Fruit fly (Drosophila melanogaster) whole organism, embryonic: ENCODE measurements around the gene CG10195.
A peak's percentile ranks its signal among the peaks of the same experiment; 100 is the strongest.

Experiments
- Asciz ChIP-seq: fragments of 200-800 bp; sonication (Bioruptor generic); optimal IDR thresholded peaks from 2 replicates; lab custom pipeline; 2017; ENCODE audit warnings: missing biosample characterization, mild to moderate bottlenecking, missing genetic modification characterization, missing genetic modification reagents
- Bgb ChIP-seq: fragments of 200-800 bp; sonication (Bioruptor generic); IDR thresholded peaks from 2 replicates; pipeline ENCODE4 v1.3.6; 2022; ENCODE audit warnings: missing biosample characterization, missing genetic modification characterization; ENCODE audit not compliant: partially characterized antibody
- CG10321 ChIP-seq: fragments of 200-800 bp; sonication (Bioruptor generic); IDR thresholded peaks from 2 replicates; pipeline ENCODE4 v1.3.6; 2022; ENCODE audit warnings: missing biosample characterization, missing genetic modification characterization
- CG11093 ChIP-seq: fragments of 200-800 bp; sonication (Bioruptor generic); IDR thresholded peaks from 3 replicates; pipeline ENCODE4 v1.3.6; 2022; ENCODE audit warnings: missing biosample characterization, missing genetic modification characterization
- CG11696 ChIP-seq: fragments of 200-800 bp; sonication (Bioruptor generic); IDR thresholded peaks from 2 replicates; pipeline ENCODE4 v1.3.6; 2022; ENCODE audit warnings: missing biosample characterization, missing genetic modification characterization
- CG15011 ChIP-seq: fragments of 200-800 bp; sonication (Bioruptor generic); optimal IDR thresholded peaks from 3 replicates; lab custom pipeline; 2018; ENCODE audit warnings: missing biosample characterization, mild to moderate bottlenecking, missing genetic modification characterization
- CG15073 ChIP-seq: fragments of 200-800 bp; sonication (Bioruptor generic); optimal IDR thresholded peaks from 2 replicates; lab custom pipeline; 2016; ENCODE audit warnings: missing biosample characterization, missing genetic modification characterization
- CG15269 ChIP-seq: fragments of 200-800 bp; sonication (Bioruptor generic); optimal IDR thresholded peaks from 2 replicates; lab custom pipeline; 2018; ENCODE audit warnings: missing biosample characterization, mild to moderate bottlenecking, missing genetic modification characterization, moderate library complexity
- CG15514 ChIP-seq: fragments of 200-800 bp; sonication (Bioruptor generic); optimal IDR thresholded peaks from 3 replicates; lab custom pipeline; 2017; ENCODE audit warnings: missing biosample characterization, missing genetic modification characterization, mild to moderate bottlenecking, moderate library complexity, missing genetic modification reagents
- CG17802 ChIP-seq: fragments of 200-800 bp; sonication (Bioruptor generic); optimal IDR thresholded peaks from 2 replicates; lab custom pipeline; 2018; ENCODE audit warnings: missing biosample characterization, mild to moderate bottlenecking, missing genetic modification characterization, moderate library complexity
- CG1832 ChIP-seq: fragments of 200-800 bp; sonication (Bioruptor generic); optimal IDR thresholded peaks from 2 replicates; lab custom pipeline; 2017; ENCODE audit warnings: missing biosample characterization, mild to moderate bottlenecking, missing genetic modification characterization, inconsistent platforms
- CG2712 ChIP-seq: fragments of 200-800 bp; optimal IDR thresholded peaks from 3 replicates; lab custom pipeline; 2019; ENCODE audit warnings: missing biosample characterization, mild to moderate bottlenecking, missing genetic modification characterization, moderate library complexity
- CG2875 ChIP-seq: fragments of 200-800 bp; sonication (Bioruptor generic); optimal IDR thresholded peaks from 2 replicates; lab custom pipeline; 2017; ENCODE audit warnings: missing biosample characterization, mild to moderate bottlenecking, missing genetic modification characterization, missing genetic modification reagents
- CG3281 ChIP-seq: fragments of 200-800 bp; sonication (Bioruptor generic); optimal IDR thresholded peaks from 3 replicates; lab custom pipeline; 2017; ENCODE audit warnings: missing biosample characterization, mild to moderate bottlenecking, missing genetic modification characterization
- CG5180 ChIP-seq: fragments of 200-800 bp; sonication (Bioruptor generic); optimal IDR thresholded peaks from 3 replicates; lab custom pipeline; 2017; ENCODE audit warnings: missing biosample characterization, missing genetic modification characterization, mild to moderate bottlenecking, moderate library complexity, missing genetic modification reagents
- CG7271 ChIP-seq: fragments of 200-800 bp; sonication (Bioruptor generic); optimal IDR thresholded peaks from 2 replicates; lab custom pipeline; 2018; ENCODE audit warnings: missing biosample characterization, mild to moderate bottlenecking, missing genetic modification characterization, moderate library complexity
- CG7786 ChIP-seq: fragments of 200-800 bp; sonication (Bioruptor generic); optimal IDR thresholded peaks from 2 replicates; lab custom pipeline; 2016; ENCODE audit warnings: missing biosample characterization, missing genetic modification characterization
- CG7839 ChIP-seq: fragments of 200-800 bp; sonication (Bioruptor generic); optimal IDR thresholded peaks from 3 replicates; lab custom pipeline; 2018; ENCODE audit warnings: missing biosample characterization, mild to moderate bottlenecking, missing genetic modification characterization, moderate library complexity
- CG8290 ChIP-seq, 3 experiments: fragments of 200-800 bp; sonication (Bioruptor generic); optimal IDR thresholded peaks; 2 replicates each; lab custom pipeline; 2016 to 2019; ENCODE audit warnings: missing biosample characterization in 3 of 3, missing genetic modification characterization in 3 of 3, mild to moderate bottlenecking in 2 of 3, moderate library complexity in 1 of 3
- CG9932 ChIP-seq: fragments of 200-800 bp; sonication (Bioruptor generic); IDR thresholded peaks from 2 replicates; pipeline ENCODE4 v1.3.6; 2022; ENCODE audit warnings: missing biosample characterization, missing genetic modification characterization
- CrebB ChIP-seq: fragments of 200-800 bp; sonication (Bioruptor generic); optimal IDR thresholded peaks from 3 replicates; lab custom pipeline; 2018; ENCODE audit warnings: missing biosample characterization, mild to moderate bottlenecking, missing genetic modification characterization
- D19A ChIP-seq: fragments of 200-800 bp; optimal IDR thresholded peaks from 3 replicates; lab custom pipeline; 2019; ENCODE audit warnings: missing biosample characterization, mild to moderate bottlenecking, missing genetic modification characterization, moderate library complexity
- Dbx ChIP-seq: fragments of 200-800 bp; sonication (Bioruptor generic); IDR thresholded peaks from 3 replicates; pipeline ENCODE4 v1.3.6; 2022; ENCODE audit warnings: missing biosample characterization, missing genetic modification characterization
- Fer2 ChIP-seq: fragments of 200-800 bp; sonication (Bioruptor generic); optimal IDR thresholded peaks from 2 replicates; lab custom pipeline; 2018; ENCODE audit warnings: missing biosample characterization, mild to moderate bottlenecking, missing genetic modification characterization, moderate library complexity
- GATAe ChIP-seq: fragments of 200-800 bp; sonication (Bioruptor generic); conservative IDR thresholded peaks from 2 replicates; pipeline ENCODE4 v1.3.6; 2022; ENCODE audit warnings: missing biosample characterization, missing genetic modification characterization
- Gug ChIP-seq: fragments of 200-800 bp; sonication (Bioruptor generic); IDR thresholded peaks from 4 replicates; pipeline ENCODE4 v1.3.6; 2022; ENCODE audit warnings: missing biosample characterization, missing genetic modification characterization
- HLHmδ ChIP-seq: fragments of 200-800 bp; sonication (Bioruptor generic); optimal IDR thresholded peaks from 2 replicates; lab custom pipeline; 2018; ENCODE audit warnings: missing biosample characterization, mild to moderate bottlenecking, missing genetic modification characterization, moderate library complexity
- MTF-1 ChIP-seq: fragments of 200-800 bp; sonication (Bioruptor generic); optimal IDR thresholded peaks from 2 replicates; lab custom pipeline; 2018; ENCODE audit warnings: missing biosample characterization, mild to moderate bottlenecking, missing genetic modification characterization, borderline replicate concordance
- NfI ChIP-seq: fragments of 200-800 bp; sonication (Bioruptor generic); optimal IDR thresholded peaks from 3 replicates; lab custom pipeline; 2018; ENCODE audit warnings: missing biosample characterization, mild to moderate bottlenecking, missing genetic modification characterization, moderate library complexity
- Opbp ChIP-seq: fragments of 200-800 bp; sonication (Bioruptor generic); IDR thresholded peaks from 3 replicates; pipeline ENCODE4 v1.3.6; 2022; ENCODE audit warnings: missing biosample characterization, missing genetic modification characterization; ENCODE audit not compliant: partially characterized antibody
- Rx ChIP-seq: fragments of 200-800 bp; sonication (Bioruptor generic); IDR thresholded peaks from 2 replicates; pipeline ENCODE4 v1.3.6; 2022; ENCODE audit warnings: missing biosample characterization, missing genetic modification characterization
- YL-1 ChIP-seq: fragments of 200-800 bp; sonication (Bioruptor generic); optimal IDR thresholded peaks from 3 replicates; lab custom pipeline; 2017; ENCODE audit warnings: missing biosample characterization, mild to moderate bottlenecking, missing genetic modification characterization
- caup ChIP-seq: fragments of 200-800 bp; sonication (Bioruptor generic); optimal IDR thresholded peaks from 3 replicates; lab custom pipeline; 2017; ENCODE audit warnings: missing biosample characterization, mild to moderate bottlenecking, missing genetic modification characterization, moderate library complexity; ENCODE audit not compliant: severe bottlenecking
- dimm ChIP-seq: fragments of 200-800 bp; sonication (Bioruptor generic); IDR thresholded peaks from 2 replicates; pipeline ENCODE4 v1.3.6; 2022; ENCODE audit warnings: missing biosample characterization, missing genetic modification characterization
- dysf ChIP-seq: fragments of 200-800 bp; sonication (Bioruptor generic); IDR thresholded peaks from 3 replicates; pipeline ENCODE4 v1.3.6; 2022; ENCODE audit warnings: missing biosample characterization, missing genetic modification characterization
- fru ChIP-seq: fragments of >200 bp; optimal IDR thresholded peaks from 2 replicates; lab custom pipeline; 2017
- fu2 ChIP-seq: fragments of 200-800 bp; sonication (Bioruptor generic); optimal IDR thresholded peaks from 2 replicates; lab custom pipeline; 2016; ENCODE audit warnings: missing biosample characterization, missing genetic modification characterization
- gce ChIP-seq: fragments of 200-800 bp; sonication (Bioruptor generic); IDR thresholded peaks from 3 replicates; pipeline ENCODE4 v1.3.6; 2022; ENCODE audit warnings: missing biosample characterization, missing genetic modification characterization
- hb ChIP-seq: fragments of 200-800 bp; sonication (Bioruptor generic); IDR thresholded peaks from 3 replicates; pipeline ENCODE4 v1.3.6; 2022; ENCODE audit warnings: missing biosample characterization, missing genetic modification characterization; ENCODE audit not compliant: partially characterized antibody
- ind ChIP-seq: fragments of 200-800 bp; sonication (Bioruptor generic); optimal IDR thresholded peaks from 3 replicates; lab custom pipeline; 2016; ENCODE audit warnings: missing biosample characterization, missing genetic modification characterization
- jing ChIP-seq: fragments of 200-800 bp; sonication (Bioruptor generic); optimal IDR thresholded peaks from 2 replicates; lab custom pipeline; 2018; ENCODE audit warnings: missing biosample characterization, mild to moderate bottlenecking, missing genetic modification characterization
- jumu ChIP-seq: fragments of 200-800 bp; sonication (Bioruptor generic); optimal IDR thresholded peaks from 3 replicates; lab custom pipeline; 2016; ENCODE audit warnings: missing biosample characterization, missing genetic modification characterization
- lov ChIP-seq, 2 experiments: fragments of 200-800 bp in 1 of 2; fragments of >200 bp in 1 of 2; sonication (Bioruptor generic) in 1 of 2; IDR thresholded peaks in 1 of 2; optimal IDR thresholded peaks in 1 of 2; 2 replicates in 1 of 2; 3 replicates in 1 of 2; pipeline versions ENCODE4 v1.3.6 to Lab custom; 2017 to 2022; ENCODE audit warnings: missing biosample characterization in 1 of 2, missing genetic modification characterization in 1 of 2
- luna ChIP-seq: fragments of 200-800 bp; sonication (Bioruptor generic); optimal IDR thresholded peaks from 2 replicates; lab custom pipeline; 2016; ENCODE audit warnings: missing biosample characterization, missing genetic modification characterization
- ranshi ChIP-seq: fragments of 200-800 bp; sonication (Bioruptor generic); IDR thresholded peaks from 2 replicates; pipeline ENCODE4 v1.3.6; 2022; ENCODE audit warnings: missing biosample characterization, missing genetic modification characterization
- sqz ChIP-seq: fragments of 200-800 bp; sonication (Bioruptor generic); optimal IDR thresholded peaks from 3 replicates; lab custom pipeline; 2018; ENCODE audit warnings: missing biosample characterization, mild to moderate bottlenecking, missing genetic modification characterization
- ssp ChIP-seq: fragments of 200-800 bp; sonication (Bioruptor generic); IDR thresholded peaks from 2 replicates; pipeline ENCODE4 v1.3.6; 2022; ENCODE audit warnings: missing biosample characterization, missing genetic modification characterization
- stc ChIP-seq: fragments of 200-800 bp; sonication (Bioruptor generic); IDR thresholded peaks from 2 replicates; pipeline ENCODE4 v1.3.6; 2022; ENCODE audit warnings: missing biosample characterization, missing genetic modification characterization
- zen2 ChIP-seq: fragments of 200-800 bp; sonication (Bioruptor generic); IDR thresholded peaks from 3 replicates; pipeline ENCODE4 v1.3.6; 2022; ENCODE audit warnings: missing biosample characterization, missing genetic modification characterization; ENCODE audit not compliant: partially characterized antibody

Gene CG10195

DNA sequence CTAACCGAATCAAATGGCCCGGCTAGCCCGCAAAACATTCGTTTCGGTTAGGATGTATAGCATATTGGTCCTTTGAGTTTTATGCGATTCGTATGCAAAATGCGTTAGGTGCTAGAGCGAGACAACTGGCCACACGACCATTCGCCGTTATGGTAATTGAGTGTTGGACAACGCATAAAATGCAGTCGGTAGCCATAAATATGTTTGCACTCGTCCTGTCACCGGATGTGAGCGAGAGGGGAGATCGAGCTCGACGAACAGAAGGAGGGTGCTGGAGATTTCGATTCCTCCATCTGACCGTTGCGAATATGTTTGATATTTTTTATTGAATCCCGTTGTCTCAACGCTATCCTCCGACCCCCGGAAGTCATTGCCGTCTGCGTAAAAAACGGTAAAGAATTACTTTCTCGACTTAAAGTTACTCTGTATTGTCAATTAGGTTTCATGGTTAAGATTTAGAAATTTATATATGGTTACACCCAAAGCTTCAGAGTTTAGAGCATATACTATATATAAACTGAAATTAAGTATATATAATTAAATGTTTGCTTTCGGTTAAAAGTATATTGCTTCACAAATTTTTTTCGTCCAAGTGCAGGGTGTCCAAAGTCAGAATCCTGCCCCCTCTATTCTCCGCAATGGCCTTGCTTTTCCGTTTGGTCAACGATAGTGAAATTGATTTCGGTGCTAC is 26.5 kb downstream of the CG10195 start (continued):
- TF ChIP-seq jing (no peak), lov (optimal IDR thresholded peaks at IDR 0.05; lab: Kevin White, UChicago) (no peak), lov (GFP tag; IDR thresholded peaks at IDR 0.05; lab: Robert Waterston, UW) (no peak), CG7271 (tag; lab: Kevin White, UChicago) (peak; percentile 76), sqz (GFP tag; lab: Kevin White, UChicago) (peak; percentile 9), caup (GFP tag; lab: Kevin White, UChicago) (no peak), CG8290 (GFP tag; optimal IDR thresholded peaks at IDR 0.05; lab: Kevin White, UChicago) (peak; percentile 9), CG8290 (tag; optimal IDR thresholded peaks at IDR 0.05; lab: Kevin White, UChicago) (no peak), ind (GFP tag; lab: Kevin White, UChicago) (no peak), Fer2 (tag; lab: Kevin White, UChicago) (no peak), fu2 (GFP tag; lab: Kevin White, UChicago) (no peak), dimm (GFP tag; lab: Robert Waterston, UW) (no peak), HLHmδ (GFP tag; lab: Kevin White, UChicago) (peak; percentile 11), CG15514 (GFP tag; lab: Kevin White, UChicago) (no peak), CG15269 (tag; lab: Kevin White, UChicago) (no peak), CG11093 (GFP tag; lab: Robert Waterston, UW) (no peak), CG1832 (GFP tag; lab: Kevin White, UChicago) (peak; percentile 18), Opbp (no peak), gce (GFP tag; lab: Robert Waterston, UW) (no peak), YL-1 (GFP tag; lab: Kevin White, UChicago) (no peak), jumu (GFP tag; lab: Kevin White, UChicago) (no peak), Rx (GFP tag; lab: Robert Waterston, UW) (no peak), NfI (no peak), dysf (no peak), Dbx (no peak), CG7839 (tag; lab: Kevin White, UChicago) (peak; percentile 7), Asciz (GFP tag; lab: Kevin White, UChicago) (no peak), CG2875 (no peak), fru (lab: Kevin White, UChicago) (no peak), GATAe (GFP tag; lab: Robert Waterston, UW) (no peak), ssp (GFP tag; lab: Robert Waterston, UW) (no peak), CG3281 (GFP tag; lab: Kevin White, UChicago) (no peak), CG7786 (no peak), stc (GFP tag; lab: Robert Waterston, UW) (no peak), CG17802 (tag; lab: Kevin White, UChicago) (no peak), CG9932 (GFP tag; lab: Robert Waterston, UW) (no peak), CrebB (tag; lab: Kevin White, UChicago) (no peak), CG5180 (no peak), hb (GFP tag; lab: Robert Waterston, UW) (no peak), CG10321 (GFP tag; lab: Robert Waterston, UW) (0 out of 2 replicates have a peak, but pooled peaks have one; percentile 32), Gug (GFP tag; lab: Robert Waterston, UW) (no peak), CG15073 (GFP tag; lab: Kevin White, UChicago) (no peak), CG11696 (GFP tag; lab: Robert Waterston, UW) (no peak), zen2 (GFP tag; lab: Robert Waterston, UW) (no peak), ranshi (GFP tag; lab: Robert Waterston, UW) (no peak), D19A (tag; lab: Kevin White, UChicago) (peak; percentile 16), luna (no peak), Bgb (GFP tag; lab: Robert Waterston, UW) (no peak), CG15011 (no peak), CG2712 (tag; lab: Kevin White, UChicago) (peak; percentile 5), MTF-1 (GFP tag; lab: Kevin White, UChicago) (no peak)
